Worm (Caenorhabditis elegans) whole organism, early embryonic: ENCODE results near the gene pros-1.

Experiments used
- aly-1 ChIP-seq: sonication (generic microtip); optimal IDR thresholded peaks from 2 replicates; lab custom pipeline; 2016; ENCODE audit warnings: missing genetic modification characterization, missing compliant biosample characterization
- ama-1 ChIP-seq: fragments of 150-350 bp; optimal IDR thresholded peaks from 2 replicates; lab custom pipeline; 2014
- ceh-36 ChIP-seq: sonication (generic microtip); optimal IDR thresholded peaks from 2 replicates; lab custom pipeline; 2016; ENCODE audit warnings: missing genetic modification characterization, inconsistent platforms, missing compliant biosample characterization
- flt-1 ChIP-seq: fragments of 200-800 bp; sonication (Bioruptor generic); IDR thresholded peaks from 2 replicates; pipeline ENCODE4 v1.3.6; 2022; ENCODE audit warnings: missing genetic modification characterization, missing compliant biosample characterization
- hmbx-1 ChIP-seq: sonication (generic microtip); optimal IDR thresholded peaks from 2 replicates; lab custom pipeline; 2016; ENCODE audit warnings: mild to moderate bottlenecking, missing genetic modification characterization, missing compliant biosample characterization

ce11 chrIII:8088235-8088634 is 21.1 kb downstream of the pros-1 start, which contains the start of gene vms-1:
- TF ChIP-seq ceh-36 (tag; lab: Kevin White, UChicago), result no peak
- no peak for TF ChIP-seq aly-1
- TF ChIP-seq hmbx-1 (tag; lab: Kevin White, UChicago), result no peak
- no peak for TF ChIP-seq ama-1
- no peak for TF ChIP-seq flt-1
